Worm (Caenorhabditis elegans) whole organism, late embryonic: ENCODE results near the gene M01F1.8.

Experiments used
- ceh-2 ChIP-seq: sonication (generic microtip); optimal IDR thresholded peaks from 2 replicates; lab custom pipeline; 2016; ENCODE audit warnings: missing genotype, missing genetic modification characterization, missing compliant biosample characterization
- ets-4 ChIP-seq: sonication (generic microtip); optimal IDR thresholded peaks from 2 replicates; lab custom pipeline; 2016; ENCODE audit warnings: missing genetic modification characterization, missing compliant biosample characterization
- fkh-10 ChIP-seq: fragments of 150-350 bp; optimal IDR thresholded peaks from 2 replicates; lab custom pipeline; 2014; ENCODE audit warnings: missing biosample characterization, missing genetic modification reagents, missing genetic modification characterization
- gmeb-2 ChIP-seq: sonication (generic microtip); optimal IDR thresholded peaks from 2 replicates; lab custom pipeline; 2016; ENCODE audit warnings: missing genetic modification characterization, inconsistent platforms, missing compliant biosample characterization
- nhr-11 ChIP-seq: fragments of 150-350 bp; optimal IDR thresholded peaks from 2 replicates; lab custom pipeline; 2014; ENCODE audit warnings: missing biosample characterization, missing genetic modification characterization
- pha-4 ChIP-seq: fragments of 150-350 bp; optimal IDR thresholded peaks from 2 replicates; lab custom pipeline; 2018; ENCODE audit warnings: missing biosample characterization, missing genetic modification reagents, missing genetic modification characterization
- sdc-2 ChIP-seq: sonication (generic microtip); optimal IDR thresholded peaks from 2 replicates; lab custom pipeline; 2016; ENCODE audit warnings: missing genotype, missing genetic modification characterization, missing compliant biosample characterization
- tbx-2 ChIP-seq: sonication (generic microtip); optimal IDR thresholded peaks from 2 replicates; lab custom pipeline; 2016; ENCODE audit warnings: missing genetic modification characterization, missing compliant biosample characterization
- zip-5 ChIP-seq: sonication (generic microtip); optimal IDR thresholded peaks from 2 replicates; lab custom pipeline; 2016; ENCODE audit warnings: missing genetic modification characterization, missing compliant biosample characterization

- TF ChIP-seq sdc-2 (tag; lab: Kevin White, UChicago) (no peak), pha-4 (tag; lab: Kevin White, UChicago) (no peak), ets-4 (tag; lab: Kevin White, UChicago) (no peak), zip-5 (tag; lab: Kevin White, UChicago) (no peak), ceh-2 (no peak), fkh-10 (GFP tag; lab: Kevin White, UChicago) (no peak), nhr-11 (tag; lab: Kevin White, UChicago) (no peak), gmeb-2 (no peak), tbx-2 (tag; lab: Kevin White, UChicago) (no peak)
These were observed 39.2 kb upstream of the M01F1.8 start, which contains the start of gene ben-1 for ce11 chrIII:3541539-3541938.
